Fruit fly (Drosophila melanogaster) whole organism, prepupa: ENCODE results near the gene CG43800.

Experiments used
- CG8632 ChIP-seq: fragments of 200-800 bp; sonication (Bioruptor generic); optimal IDR thresholded peaks from 3 replicates; lab custom pipeline; 2016; ENCODE audit warnings: missing biosample characterization, missing genetic modification characterization
- CG9139 ChIP-seq: fragments of 200-800 bp; sonication (Bioruptor generic); optimal IDR thresholded peaks from 3 replicates; lab custom pipeline; 2017; ENCODE audit warnings: missing biosample characterization, mild to moderate bottlenecking, missing genetic modification characterization
- Hr39 ChIP-seq: fragments of 200-800 bp; sonication (Bioruptor generic); optimal IDR thresholded peaks from 2 replicates; lab custom pipeline; 2016; ENCODE audit warnings: missing biosample characterization, missing genetic modification characterization
- svp ChIP-seq: fragments of 200-800 bp; sonication (Bioruptor generic); peaks from one replicate; lab custom pipeline; 2016; ENCODE audit warnings: missing biosample characterization, missing genetic modification characterization

dm6 chr2L:7240311-7240710 is 7.7 kb upstream of the CG43800 start:
- TF ChIP-seq Hr39 (GFP tag; lab: Kevin White, UChicago) (no peak), CG8632 (GFP tag; lab: Kevin White, UChicago) (no peak), CG9139 (GFP tag; lab: Kevin White, UChicago) (no peak), svp (GFP tag; lab: Kevin White, UChicago) (no peak)
